Worm (Caenorhabditis elegans): ENCODE results near the gene cut-4.

cut-4 gene

DNA sequence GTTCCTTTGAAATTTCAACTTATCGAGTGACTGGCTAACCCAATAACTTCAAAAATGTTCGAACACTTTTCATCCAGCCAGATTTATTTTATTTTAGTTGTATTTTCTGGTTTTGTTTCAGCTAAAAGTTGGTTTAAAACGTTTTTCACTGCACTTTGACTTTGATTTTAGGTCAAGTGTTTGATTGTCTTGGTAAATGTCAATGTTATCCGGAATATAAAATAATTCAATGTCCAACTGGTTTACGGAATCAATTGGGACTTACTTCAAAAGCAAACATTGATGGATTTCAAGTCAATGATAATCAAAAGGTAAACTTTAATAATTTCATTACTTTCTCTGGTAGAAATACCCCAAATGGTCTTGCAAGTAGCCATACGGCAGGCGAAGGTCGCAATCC is 47.9 kb downstream of the cut-4 start:
- TF ChIP-seq lsy-2 (tag; optimal IDR thresholded peaks at IDR 0.05) = no peak
- TF ChIP-seq elt-3 (tag; optimal IDR thresholded peaks at IDR 0.05) = no peak
- no peak for TF ChIP-seq nhr-28 (tag; optimal IDR thresholded peaks at IDR 0.05)
- no peak for TF ChIP-seq hlh-1 (tag; optimal IDR thresholded peaks at IDR 0.05)
- no peak for TF ChIP-seq ceh-39 (tag; optimal IDR thresholded peaks at IDR 0.05)

DNA sequence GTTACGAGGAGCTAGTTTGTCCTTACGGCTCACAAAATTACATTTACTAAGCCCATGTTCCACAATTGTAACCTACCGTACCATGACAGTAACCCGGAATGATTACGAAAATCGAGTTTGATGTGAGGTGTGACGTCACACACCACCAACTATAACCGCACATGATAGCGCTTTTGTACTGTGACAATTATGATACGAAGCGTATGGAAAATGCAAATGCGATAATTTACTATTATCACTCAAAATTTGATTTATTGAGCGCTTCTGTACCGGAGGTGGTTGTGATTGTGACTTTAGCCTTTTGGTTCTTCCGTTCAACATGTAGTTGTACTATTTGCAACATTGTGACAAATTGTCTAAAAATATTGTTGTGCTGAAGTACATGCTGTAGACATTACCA is 49.7 kb downstream of the cut-4 start:
- TF ChIP-seq drap-1 (GFP tag; optimal IDR thresholded peaks at IDR 0.05) (no peak), zip-8 (tag; optimal IDR thresholded peaks at IDR 0.05) (no peak), snpc-4 (tag; optimal IDR thresholded peaks at IDR 0.05) (no peak), elt-1 (tag; optimal IDR thresholded peaks at IDR 0.05; ENCODE audit: borderline replicate concordance, insufficient read depth) (no peak)

DNA sequence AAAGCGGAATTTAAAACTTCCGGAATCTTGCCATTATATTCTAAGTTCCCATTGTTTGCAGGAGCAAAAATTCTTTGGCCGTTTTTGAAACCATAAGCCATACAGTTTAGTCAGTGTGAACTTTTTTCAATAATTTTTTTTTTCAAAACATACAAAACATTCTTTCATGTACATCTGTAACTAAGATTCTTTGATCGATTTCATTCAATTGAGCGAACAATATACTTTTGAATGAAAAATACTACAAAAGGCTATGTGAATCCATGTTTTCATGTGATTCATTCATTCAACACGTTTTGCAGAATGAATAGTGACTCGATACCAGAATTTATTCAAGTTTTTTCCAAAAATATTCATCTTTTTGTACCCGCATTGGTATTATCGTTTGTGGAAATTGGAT is 50.8 kb downstream of the cut-4 start, which contains the start of gene ZK666.15:
Gene ZK666.15, plus strand, starts transcription at position 301 of the 400 bp plus-strand sequence.
- TF ChIP-seq tbx-8 (GFP tag; optimal IDR thresholded peaks at IDR 0.05) (no peak), lin-13 (tag; optimal IDR thresholded peaks at IDR 0.05) (no peak), lin-32 (GFP tag; optimal IDR thresholded peaks at IDR 0.05) (no peak)
